Worm (Caenorhabditis elegans) whole organism, midembryonic: ENCODE data around the gene T11F8.12.
"Not testable (repeated sequence)": the region's sequence is repeated elsewhere in the genome, so short reads cannot be mapped to it uniquely, and the experiment has no call there.

Source experiments
- T22C8.4 ChIP-seq: fragments of 200-800 bp; sonication (Bioruptor generic); IDR thresholded peaks from 2 replicates; pipeline ENCODE4 v1.3.6; 2022; ENCODE audit warnings: missing genetic modification characterization, missing compliant biosample characterization
- cog-1 ChIP-seq: sonication (generic microtip); optimal IDR thresholded peaks from 2 replicates; lab custom pipeline; 2016; ENCODE audit warnings: missing genetic modification characterization, missing compliant biosample characterization
- flt-1 ChIP-seq: fragments of 200-800 bp; sonication (Bioruptor generic); IDR thresholded peaks from 2 replicates; pipeline ENCODE4 v1.3.6; 2022; ENCODE audit warnings: missing genetic modification characterization, missing compliant biosample characterization
- klf-2 ChIP-seq: fragments of 200-800 bp; sonication (Bioruptor generic); conservative IDR thresholded peaks from 2 replicates; pipeline ENCODE4 v1.3.6; 2022; ENCODE audit warnings: missing genetic modification reagents, missing genetic modification characterization, missing compliant biosample characterization
- med-1 ChIP-seq: sonication (generic microtip); optimal IDR thresholded peaks from 2 replicates; lab custom pipeline; 2017; ENCODE audit warnings: missing genetic modification characterization, mild to moderate bottlenecking, missing compliant biosample characterization, antibody characterized with exemption, missing genetic modification reagents; ENCODE audit not compliant: insufficient read depth
- ref-1 ChIP-seq: fragments of 200-800 bp; sonication (Bioruptor generic); conservative IDR thresholded peaks from 2 replicates; pipeline ENCODE4 v1.3.6; 2022; ENCODE audit warnings: missing genetic modification reagents, missing genetic modification characterization, missing compliant biosample characterization
- tab-1 ChIP-seq: fragments of 200-800 bp; sonication (Bioruptor generic); IDR thresholded peaks from 2 replicates; pipeline ENCODE4 v1.3.6; 2022; ENCODE audit warnings: missing genetic modification characterization, missing compliant biosample characterization
- ztf-23 ChIP-seq: fragments of 200-800 bp; sonication (Bioruptor generic); IDR thresholded peaks from 2 replicates; pipeline ENCODE4 v1.3.6; 2022; ENCODE audit warnings: missing genetic modification reagents, missing genetic modification characterization, missing compliant biosample characterization
- ztf-29 ChIP-seq: fragments of 200-800 bp; sonication (Bioruptor generic); IDR thresholded peaks from 2 replicates; pipeline ENCODE4 v1.3.6; 2022; ENCODE audit warnings: missing genetic modification reagents, missing genetic modification characterization, missing compliant biosample characterization

T11F8.12 gene

ce11 chrIV:5473098-5473497 lies 9.0 kb downstream of the T11F8.12 start:
- TF ChIP-seq flt-1 (no peak), klf-2 (GFP tag; lab: Robert Waterston, UW) (no peak), cog-1 (tag; lab: Kevin White, UChicago) (no peak), ref-1 (GFP tag; lab: Robert Waterston, UW) (no peak), med-1 (no peak), T22C8.4 (GFP tag; lab: Robert Waterston, UW) (no peak), ztf-29 (GFP tag; lab: Robert Waterston, UW) (no peak), ztf-23 (no peak), tab-1 (GFP tag; lab: Robert Waterston, UW) (no peak)

- TF ChIP-seq flt-1: no peak
- TF ChIP-seq ztf-23: no peak
- TF ChIP-seq ztf-29 (GFP tag; lab: Robert Waterston, UW): no peak
- no peak for TF ChIP-seq T22C8.4 (GFP tag; lab: Robert Waterston, UW)
- TF ChIP-seq ref-1 (GFP tag; lab: Robert Waterston, UW): no peak
- no peak for TF ChIP-seq klf-2 (GFP tag; lab: Robert Waterston, UW)
- no peak for TF ChIP-seq med-1
- no peak for TF ChIP-seq tab-1 (GFP tag; lab: Robert Waterston, UW)
- TF ChIP-seq cog-1 (tag; lab: Kevin White, UChicago): no peak
Observed at ce11 chrIV:5469739-5470138, 12.4 kb downstream of the T11F8.12 start, which contains the start of gene rme-2. TSS of gene rme-2 (plus strand) at chrIV:5470026.

- TF ChIP-seq flt-1; tab-1 (GFP tag; lab: Robert Waterston, UW); ref-1 (GFP tag; lab: Robert Waterston, UW): not testable (repeated sequence)
Observed at ce11 chrIV:5464403-5464802, 17.7 kb downstream of the T11F8.12 start, which contains the start of gene Y52D5A.2. TSS of gene Y52D5A.2 (minus strand) at chrIV:5464503.

ce11 chrIV:5462820-5463219 lies 19.3 kb downstream of the T11F8.12 start:
- TF ChIP-seq T22C8.4 (GFP tag; lab: Robert Waterston, UW): no peak
- TF ChIP-seq flt-1: no peak
- TF ChIP-seq ref-1 (GFP tag; lab: Robert Waterston, UW): no peak
- no peak for TF ChIP-seq ztf-23
- TF ChIP-seq med-1: no peak
- TF ChIP-seq klf-2 (GFP tag; lab: Robert Waterston, UW): no peak
- no peak for TF ChIP-seq ztf-29 (GFP tag; lab: Robert Waterston, UW)
- no peak for TF ChIP-seq tab-1 (GFP tag; lab: Robert Waterston, UW)
- TF ChIP-seq cog-1 (tag; lab: Kevin White, UChicago): no peak

ce11 chrIV:5455999-5456398 lies 26.1 kb downstream of the T11F8.12 start, which contains the start of gene Y4C6A.3:
TSS of gene Y4C6A.3 (minus strand) at chrIV:5456099.
- TF ChIP-seq cog-1 (tag; lab: Kevin White, UChicago); T22C8.4 (GFP tag; lab: Robert Waterston, UW); med-1: not testable (repeated sequence)

- no peak for TF ChIP-seq T22C8.4 (GFP tag; lab: Robert Waterston, UW)
- no peak for TF ChIP-seq ref-1 (GFP tag; lab: Robert Waterston, UW)
- TF ChIP-seq med-1: no peak
- no peak for TF ChIP-seq cog-1 (tag; lab: Kevin White, UChicago)
- no peak for TF ChIP-seq flt-1
- no peak for TF ChIP-seq klf-2 (GFP tag; lab: Robert Waterston, UW)
- TF ChIP-seq ztf-23: no peak
- no peak for TF ChIP-seq ztf-29 (GFP tag; lab: Robert Waterston, UW)
- TF ChIP-seq tab-1 (GFP tag; lab: Robert Waterston, UW): no peak
Observed at ce11 chrIV:5452667-5453066, 29.5 kb downstream of the T11F8.12 start, which contains the start of gene Y4C6A.4. TSS of gene Y4C6A.4 (plus strand) at chrIV:5452967.

- no peak for TF ChIP-seq T22C8.4 (GFP tag; lab: Robert Waterston, UW)
Observed at ce11 chrIV:5438705-5439104, 43.4 kb downstream of the T11F8.12 start, which contains the start of gene mgl-3. TSS of gene mgl-3 (plus strand) at chrIV:5439005.
